Worm (Caenorhabditis elegans) whole organism, L3 larva: Measurements from ENCODE around the gene lips-12.

ENCODE experiments used
- ama-1 ChIP-seq: fragments of 150-350 bp; optimal IDR thresholded peaks from 2 replicates; lab custom pipeline; 2018
- jun-1 ChIP-seq: fragments of 150-350 bp; optimal IDR thresholded peaks from 2 replicates; lab custom pipeline; 2014; ENCODE audit warnings: missing biosample characterization, missing genetic modification reagents, missing genetic modification characterization
- nhr-12 ChIP-seq: fragments of 150-350 bp; optimal IDR thresholded peaks from 2 replicates; lab custom pipeline; 2014; ENCODE audit warnings: missing biosample characterization, missing genetic modification characterization
- nhr-23 ChIP-seq: fragments of 150-350 bp; optimal IDR thresholded peaks from 2 replicates; lab custom pipeline; 2014; ENCODE audit warnings: missing biosample characterization, missing genetic modification reagents, missing genetic modification characterization
- nhr-28 ChIP-seq: fragments of 150-350 bp; optimal IDR thresholded peaks from 2 replicates; lab custom pipeline; 2014; ENCODE audit warnings: missing biosample characterization, missing genetic modification characterization
- unc-62 ChIP-seq: fragments of 150-350 bp; sonication (generic microtip); optimal IDR thresholded peaks from 4 replicates; lab custom pipeline; 2014; ENCODE audit warnings: missing biosample characterization, missing genetic modification reagents, missing genetic modification characterization
- zag-1 ChIP-seq: fragments of 150-350 bp; optimal IDR thresholded peaks from 2 replicates; lab custom pipeline; 2014; ENCODE audit warnings: missing biosample characterization, missing genetic modification characterization

DNA sequence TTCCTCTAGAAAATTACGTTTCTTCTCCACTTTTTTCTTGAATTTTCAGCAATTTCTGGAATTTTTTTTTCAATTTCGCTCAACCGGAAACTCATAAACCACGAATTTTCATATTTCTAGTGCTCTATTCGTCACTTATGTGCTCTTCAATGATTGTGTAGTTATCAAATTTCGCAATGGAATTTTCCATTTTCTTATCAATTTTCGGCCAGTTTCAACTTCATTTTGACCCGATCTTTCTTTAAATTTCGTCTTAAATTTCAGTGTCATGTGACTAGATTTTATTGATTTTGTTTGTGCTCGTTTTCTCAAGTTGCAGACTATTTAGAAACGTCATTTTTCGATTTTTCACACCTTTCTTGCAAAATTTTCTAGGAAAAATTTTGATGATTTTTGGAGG lies 45.7 kb upstream of the lips-12 start:
- TF ChIP-seq zag-1: no peak
- no peak for TF ChIP-seq nhr-28
- no peak for TF ChIP-seq unc-62 (GFP tag; lab: Kevin White, UChicago)
- no peak for TF ChIP-seq nhr-12 (tag; lab: Kevin White, UChicago)
- TF ChIP-seq nhr-23 (tag; lab: Kevin White, UChicago): no peak
- peak; percentile 48 for TF ChIP-seq jun-1 (tag; lab: Kevin White, UChicago)
- TF ChIP-seq ama-1 (lab: Kevin White, UChicago): no peak
